Fruit fly (Drosophila melanogaster): Measurements from ENCODE around the gene CG31156.
A peak's percentile ranks its signal among the peaks of the same experiment; 100 is the strongest.

Gene CG31156

dm6 chr3R:22624737-22625136, 11.3 kb upstream of the CG31156 start (continued):
- no peak for TF ChIP-seq fd64A (GFP tag; optimal IDR thresholded peaks at IDR 0.05)
- TF ChIP-seq CG1233 (GFP tag; optimal IDR thresholded peaks at IDR 0.05): peak; percentile 38
- peak; percentile 26 for TF ChIP-seq CG6254 (GFP tag; optimal IDR thresholded peaks at IDR 0.05)
- peak; percentile 30 for TF ChIP-seq CG1602 (GFP tag; optimal IDR thresholded peaks at IDR 0.05)
- 0 out of 3 replicates have a peak, but pooled peaks have one; percentile 57 for TF ChIP-seq CG11560 (tag; IDR thresholded peaks at IDR 0.05)
- TF ChIP-seq kah (GFP tag; optimal IDR thresholded peaks at IDR 0.05): peak; percentile 17
- TF ChIP-seq da (GFP tag; optimal IDR thresholded peaks at IDR 0.05): no peak
- TF ChIP-seq CG15269 (tag; optimal IDR thresholded peaks at IDR 0.05): no peak
- no peak for TF ChIP-seq CG11085 (GFP tag; IDR thresholded peaks at IDR 0.05)
- TF ChIP-seq CG17361 (GFP tag; IDR thresholded peaks at IDR 0.05): no peak; the same call in 2 of the 3 replicates
- peak; percentile 67 for TF ChIP-seq tin (GFP tag; optimal IDR thresholded peaks at IDR 0.05)
- TF ChIP-seq luna (GFP tag; optimal IDR thresholded peaks at IDR 0.05): no peak
- peak; percentile 29 for TF ChIP-seq Meics (GFP tag; optimal IDR thresholded peaks at IDR 0.05)
- TF ChIP-seq gt (GFP tag; IDR thresholded peaks at IDR 0.05): 0 out of 2 replicates have a peak, but pooled peaks have one; percentile 11
- TF ChIP-seq knrl (GFP tag; IDR thresholded peaks at IDR 0.05; ENCODE audit: partially characterized antibody): no peak
- TF ChIP-seq tup (GFP tag; optimal IDR thresholded peaks at IDR 0.05): no peak
- no peak for TF ChIP-seq CG3838 (GFP tag; optimal IDR thresholded peaks at IDR 0.05)
- TF ChIP-seq CG31224 (GFP tag; IDR thresholded peaks at IDR 0.05): no peak
- TF ChIP-seq Oli (tag; optimal IDR thresholded peaks at IDR 0.05): peak; percentile 63
- no peak for TF ChIP-seq Sin3A (optimal IDR thresholded peaks at IDR 0.05)
- no peak for TF ChIP-seq CG1529 (GFP tag; optimal IDR thresholded peaks at IDR 0.05)
- TF ChIP-seq Abd-B (GFP tag; optimal IDR thresholded peaks at IDR 0.05): no peak
- 0 out of 2 replicates have a peak, but pooled peaks have one; percentile 41 for TF ChIP-seq wdn (GFP tag; IDR thresholded peaks at IDR 0.05)
- TF ChIP-seq CG17186 (GFP tag; optimal IDR thresholded peaks at IDR 0.05): peak; percentile 43
- TF ChIP-seq tll (GFP tag; optimal IDR thresholded peaks at IDR 0.05): no peak
- no peak for TF ChIP-seq z (GFP tag; IDR thresholded peaks at IDR 0.05)
- TF ChIP-seq CG9932 (GFP tag; IDR thresholded peaks at IDR 0.05): peak; percentile 63
- no peak for TF ChIP-seq Myb (GFP tag; optimal IDR thresholded peaks at IDR 0.05)
- TF ChIP-seq Scr (GFP tag; IDR thresholded peaks at IDR 0.05; ENCODE audit: partially characterized antibody): no peak
- no peak for TF ChIP-seq Lhr (GFP tag; optimal IDR thresholded peaks at IDR 0.05)
- TF ChIP-seq exex (tag; optimal IDR thresholded peaks at IDR 0.05): no peak
- peak; percentile 55 for TF ChIP-seq ATbp (GFP tag; optimal IDR thresholded peaks at IDR 0.05)
- peak; percentile 71 for TF ChIP-seq ttk (GFP tag; IDR thresholded peaks at IDR 0.05)
- TF ChIP-seq Doc3 (GFP tag; IDR thresholded peaks at IDR 0.05; ENCODE audit: partially characterized antibody): no peak
- TF ChIP-seq Hr39 (optimal IDR thresholded peaks at IDR 0.05): no peak
- no peak for TF ChIP-seq crp (GFP tag; optimal IDR thresholded peaks at IDR 0.05)
- no peak for TF ChIP-seq CG31365 (tag; optimal IDR thresholded peaks at IDR 0.05)
- peak; percentile 52 for TF ChIP-seq ems (GFP tag; optimal IDR thresholded peaks at IDR 0.05)
- no peak for TF ChIP-seq cad (GFP tag; optimal IDR thresholded peaks at IDR 0.05)
- TF ChIP-seq jigr1 (GFP tag; IDR thresholded peaks at IDR 0.05): no peak
- TF ChIP-seq CG1603 (tag; optimal IDR thresholded peaks at IDR 0.05): peak; percentile 82
- TF ChIP-seq CG15011 (GFP tag; optimal IDR thresholded peaks at IDR 0.05): no peak
- TF ChIP-seq CG10267 (tag; optimal IDR thresholded peaks at IDR 0.05): peak; percentile 53
- no peak for TF ChIP-seq CG7928 (GFP tag; optimal IDR thresholded peaks at IDR 0.05)
- TF ChIP-seq CG14710 (tag; optimal IDR thresholded peaks at IDR 0.05): peak; percentile 26
- TF ChIP-seq vvl (GFP tag; IDR thresholded peaks at IDR 0.05): peak; percentile 85
- TF ChIP-seq Elba2 (GFP tag; optimal IDR thresholded peaks at IDR 0.05): no peak
- TF ChIP-seq CG13287 (GFP tag; IDR thresholded peaks at IDR 0.05; ENCODE audit: partially characterized antibody): no peak
- TF ChIP-seq Ets65A (GFP tag): peak; percentile 96
- TF ChIP-seq sima (GFP tag; optimal IDR thresholded peaks at IDR 0.05): no peak
- TF ChIP-seq chinmo (GFP tag; IDR thresholded peaks at IDR 0.05; ENCODE audit: partially characterized antibody): no peak
